Fruit fly (Drosophila melanogaster) whole organism, embryonic: ENCODE data around the gene CG14195.
A peak's percentile ranks its signal among the peaks of the same experiment; 100 is the strongest.

Experiments used
- Ada2b ChIP-seq: fragments of 200-800 bp; sonication (Bioruptor generic); IDR thresholded peaks from 2 replicates; pipeline ENCODE4 v1.3.6; 2022; ENCODE audit warnings: missing biosample characterization, missing genetic modification characterization
- Atf6 ChIP-seq: fragments of 200-800 bp; sonication (Bioruptor generic); IDR thresholded peaks from 2 replicates; pipeline ENCODE4 v1.3.6; 2022; ENCODE audit warnings: missing biosample characterization, missing genetic modification characterization
- B-H2 ChIP-seq: fragments of 200-800 bp; sonication (Bioruptor generic); optimal IDR thresholded peaks from 2 replicates; lab custom pipeline; 2018; ENCODE audit warnings: missing biosample characterization, mild to moderate bottlenecking, missing genetic modification characterization
- CG10267 ChIP-seq: fragments of 200-800 bp; sonication (Bioruptor generic); optimal IDR thresholded peaks from 2 replicates; lab custom pipeline; 2018; ENCODE audit warnings: missing biosample characterization, mild to moderate bottlenecking, missing genetic modification characterization, moderate library complexity
- CG10321 ChIP-seq: fragments of 200-800 bp; sonication (Bioruptor generic); IDR thresholded peaks from 2 replicates; pipeline ENCODE4 v1.3.6; 2022; ENCODE audit warnings: missing biosample characterization, missing genetic modification characterization
- CG10543 ChIP-seq: fragments of 200-800 bp; sonication (Bioruptor generic); optimal IDR thresholded peaks from 3 replicates; lab custom pipeline; 2017; ENCODE audit warnings: missing biosample characterization, mild to moderate bottlenecking, missing genetic modification characterization, moderate library complexity
- CG10959 ChIP-seq: fragments of 200-800 bp; sonication (Bioruptor generic); IDR thresholded peaks from 2 replicates; pipeline ENCODE4 v1.3.6; 2022; ENCODE audit warnings: missing biosample characterization, missing genetic modification characterization
- CG14965 ChIP-seq: fragments of 200-800 bp; sonication (Bioruptor generic); optimal IDR thresholded peaks from 2 replicates; lab custom pipeline; 2016; ENCODE audit warnings: missing biosample characterization, missing genetic modification characterization, borderline replicate concordance
- CG15514 ChIP-seq: fragments of 200-800 bp; sonication (Bioruptor generic); optimal IDR thresholded peaks from 3 replicates; lab custom pipeline; 2017; ENCODE audit warnings: missing biosample characterization, missing genetic modification characterization, mild to moderate bottlenecking, moderate library complexity, missing genetic modification reagents
- CG2875 ChIP-seq: fragments of 200-800 bp; sonication (Bioruptor generic); optimal IDR thresholded peaks from 2 replicates; lab custom pipeline; 2017; ENCODE audit warnings: missing biosample characterization, mild to moderate bottlenecking, missing genetic modification characterization, missing genetic modification reagents
- CG32532 ChIP-seq: fragments of 200-800 bp; sonication (Bioruptor generic); IDR thresholded peaks from 2 replicates; pipeline ENCODE4 v1.3.6; 2022; ENCODE audit warnings: missing biosample characterization, missing genetic modification characterization
- CG33213 ChIP-seq: fragments of 200-800 bp; sonication (Bioruptor generic); optimal IDR thresholded peaks from 3 replicates; lab custom pipeline; 2016; ENCODE audit warnings: missing biosample characterization, missing genetic modification characterization
- CG34422 ChIP-seq: fragments of 200-800 bp; sonication (Bioruptor generic); IDR thresholded peaks from 3 replicates; pipeline ENCODE4 v1.3.6; 2022; ENCODE audit warnings: missing biosample characterization, missing genetic modification characterization
- CG6175 ChIP-seq: fragments of 200-800 bp; sonication (Bioruptor generic); IDR thresholded peaks from 3 replicates; pipeline ENCODE4 v1.3.6; 2022; ENCODE audit warnings: missing biosample characterization, missing genetic modification characterization
- CG7963 ChIP-seq: fragments of 200-800 bp; sonication (Bioruptor generic); IDR thresholded peaks from 3 replicates; pipeline ENCODE4 v1.3.6; 2022; ENCODE audit warnings: missing biosample characterization, missing genetic modification characterization; ENCODE audit not compliant: partially characterized antibody
- CG8290 ChIP-seq, 3 experiments: fragments of 200-800 bp; sonication (Bioruptor generic); optimal IDR thresholded peaks; 2 replicates each; lab custom pipeline; 2016 to 2019; ENCODE audit warnings: missing biosample characterization in 3 of 3, missing genetic modification characterization in 3 of 3, mild to moderate bottlenecking in 2 of 3, moderate library complexity in 1 of 3
- CkIIα-i1 ChIP-seq: fragments of 200-800 bp; sonication (Bioruptor generic); IDR thresholded peaks from 2 replicates; pipeline ENCODE4 v1.3.6; 2022; ENCODE audit warnings: missing biosample characterization, missing genetic modification characterization
- CoRest ChIP-seq: fragments of 200-800 bp; sonication (Bioruptor generic); optimal IDR thresholded peaks from 3 replicates; lab custom pipeline; 2018; ENCODE audit warnings: missing biosample characterization, mild to moderate bottlenecking, missing genetic modification characterization, moderate library complexity
- D ChIP-seq, 2 experiments: fragments of 200-800 bp in 1 of 2; fragments of >200 bp in 1 of 2; sonication (Bioruptor generic) in 1 of 2; optimal IDR thresholded peaks; 2 replicates in 1 of 2; 3 replicates in 1 of 2; lab custom pipeline; 2017; ENCODE audit warnings: mild to moderate bottlenecking in 1 of 2, missing biosample characterization in 1 of 2, missing genetic modification characterization in 1 of 2, missing genetic modification reagents in 1 of 2
- D19B ChIP-seq: fragments of 200-800 bp; sonication (Bioruptor generic); optimal IDR thresholded peaks from 2 replicates; lab custom pipeline; 2017; ENCODE audit warnings: missing biosample characterization, mild to moderate bottlenecking, missing genetic modification characterization
- Fer2 ChIP-seq: fragments of 200-800 bp; sonication (Bioruptor generic); optimal IDR thresholded peaks from 2 replicates; lab custom pipeline; 2018; ENCODE audit warnings: missing biosample characterization, mild to moderate bottlenecking, missing genetic modification characterization, moderate library complexity
- HLHmδ ChIP-seq: fragments of 200-800 bp; sonication (Bioruptor generic); optimal IDR thresholded peaks from 2 replicates; lab custom pipeline; 2018; ENCODE audit warnings: missing biosample characterization, mild to moderate bottlenecking, missing genetic modification characterization, moderate library complexity
- Kr ChIP-seq: fragments of 200-800 bp; sonication (Bioruptor generic); optimal IDR thresholded peaks from 2 replicates; lab custom pipeline; 2017; ENCODE audit warnings: missing biosample characterization, mild to moderate bottlenecking, missing genetic modification characterization
- Lim3 ChIP-seq: fragments of 200-800 bp; sonication (Bioruptor generic); IDR thresholded peaks from 2 replicates; pipeline ENCODE4 v1.3.6; 2022; ENCODE audit warnings: missing biosample characterization, missing genetic modification characterization
- Mes4 ChIP-seq: fragments of 200-800 bp; sonication (Bioruptor generic); optimal IDR thresholded peaks from 2 replicates; lab custom pipeline; 2016; ENCODE audit warnings: missing biosample characterization, missing genetic modification characterization
- Side ChIP-seq: fragments of 200-800 bp; sonication (Bioruptor generic); optimal IDR thresholded peaks from 2 replicates; lab custom pipeline; 2016; ENCODE audit warnings: missing biosample characterization, missing genetic modification characterization
- aop ChIP-seq: fragments of 200-800 bp; sonication (Bioruptor generic); IDR thresholded peaks from 2 replicates; pipeline ENCODE4 v1.3.6; 2022; ENCODE audit warnings: missing biosample characterization, missing genetic modification characterization
- ash1 ChIP-seq: fragments of 200-800 bp; sonication (Bioruptor generic); optimal IDR thresholded peaks from 2 replicates; lab custom pipeline; 2018; ENCODE audit warnings: missing biosample characterization, mild to moderate bottlenecking, missing genetic modification characterization
- chm ChIP-seq: fragments of 200-800 bp; sonication (Bioruptor generic); IDR thresholded peaks from 2 replicates; pipeline ENCODE4 v1.3.6; 2022; ENCODE audit warnings: missing biosample characterization, missing genetic modification characterization
- dmrt99B ChIP-seq: fragments of 200-800 bp; sonication (Bioruptor generic); optimal IDR thresholded peaks from 2 replicates; lab custom pipeline; 2018; ENCODE audit warnings: missing biosample characterization, mild to moderate bottlenecking, missing genetic modification characterization, moderate library complexity
- dpn ChIP-seq, 2 experiments: fragments of 200-800 bp; sonication (Bioruptor generic); optimal IDR thresholded peaks; 3 replicates each; lab custom pipeline; 2016; ENCODE audit warnings: missing biosample characterization in 2 of 2, missing genetic modification characterization in 2 of 2
- dysf ChIP-seq: fragments of 200-800 bp; sonication (Bioruptor generic); IDR thresholded peaks from 3 replicates; pipeline ENCODE4 v1.3.6; 2022; ENCODE audit warnings: missing biosample characterization, missing genetic modification characterization
- en ChIP-seq: fragments of 200-800 bp; sonication (Bioruptor generic); optimal IDR thresholded peaks from 2 replicates; lab custom pipeline; 2016; ENCODE audit warnings: missing biosample characterization, missing genetic modification characterization
- gcm2 ChIP-seq: fragments of 200-800 bp; sonication (Bioruptor generic); optimal IDR thresholded peaks from 2 replicates; lab custom pipeline; 2016; ENCODE audit warnings: missing biosample characterization, missing genetic modification characterization
- grau ChIP-seq: fragments of 200-800 bp; optimal IDR thresholded peaks from 3 replicates; lab custom pipeline; 2019; ENCODE audit warnings: missing biosample characterization, mild to moderate bottlenecking, missing genetic modification characterization, moderate library complexity
- gsb-n ChIP-seq: fragments of 200-800 bp; sonication (Bioruptor generic); optimal IDR thresholded peaks from 3 replicates; lab custom pipeline; 2018; ENCODE audit warnings: missing biosample characterization, mild to moderate bottlenecking, missing genetic modification characterization
- kni ChIP-seq: fragments of 200-800 bp; sonication (Bioruptor generic); optimal IDR thresholded peaks from 3 replicates; lab custom pipeline; 2017; ENCODE audit warnings: mild to moderate bottlenecking, missing biosample characterization, missing genetic modification reagents, missing genetic modification characterization
- lov ChIP-seq, 2 experiments: fragments of 200-800 bp in 1 of 2; fragments of >200 bp in 1 of 2; sonication (Bioruptor generic) in 1 of 2; IDR thresholded peaks in 1 of 2; optimal IDR thresholded peaks in 1 of 2; 2 replicates in 1 of 2; 3 replicates in 1 of 2; pipeline versions ENCODE4 v1.3.6 to Lab custom; 2017 to 2022; ENCODE audit warnings: missing biosample characterization in 1 of 2, missing genetic modification characterization in 1 of 2
- mld ChIP-seq: fragments of 200-800 bp; sonication (Bioruptor generic); IDR thresholded peaks from 3 replicates; pipeline ENCODE4 v1.3.6; 2022; ENCODE audit warnings: missing biosample characterization, missing genetic modification characterization; ENCODE audit not compliant: partially characterized antibody
- pan ChIP-seq, 4 experiments: fragments of >200 bp in 3 of 4; fragments of 200-800 bp in 1 of 4; sonication (Bioruptor generic) in 1 of 4; optimal IDR thresholded peaks in 3 of 4; IDR thresholded peaks in 1 of 4; 2 replicates each; pipeline versions ENCODE4 v1.3.6 to Lab custom; 2017 to 2022; ENCODE audit warnings: missing biosample characterization in 2 of 4, missing genetic modification characterization in 2 of 4, mixed read lengths in 1 of 4
- sc ChIP-seq, 3 experiments: fragments of >200 bp in 2 of 3; fragments of 200-800 bp in 1 of 3; sonication (Bioruptor generic) in 1 of 3; optimal IDR thresholded peaks; 2 replicates in 2 of 3; 3 replicates in 1 of 3; lab custom pipeline; 2017; ENCODE audit warnings: mild to moderate bottlenecking in 1 of 3, missing biosample characterization in 1 of 3, missing genetic modification characterization in 1 of 3, missing genetic modification reagents in 1 of 3
- sd ChIP-seq: fragments of 200-800 bp; sonication (Bioruptor generic); optimal IDR thresholded peaks from 3 replicates; lab custom pipeline; 2018; ENCODE audit warnings: missing biosample characterization, mild to moderate bottlenecking, missing genetic modification characterization, moderate library complexity
- tll ChIP-seq, 2 experiments: fragments of 200-800 bp in 1 of 2; fragments of >200 bp in 1 of 2; sonication (Bioruptor generic) in 1 of 2; optimal IDR thresholded peaks; 2 replicates each; lab custom pipeline; 2017 to 2019; ENCODE audit warnings: missing biosample characterization in 2 of 2, missing genetic modification characterization in 2 of 2, mild to moderate bottlenecking in 1 of 2, moderate library complexity in 1 of 2
- trh ChIP-seq: fragments of 200-800 bp; sonication (Bioruptor generic); optimal IDR thresholded peaks from 2 replicates; lab custom pipeline; 2016; ENCODE audit warnings: missing biosample characterization, missing genetic modification characterization
- unc-4 ChIP-seq: fragments of 200-800 bp; sonication (Bioruptor generic); IDR thresholded peaks from 2 replicates; pipeline ENCODE4 v1.3.6; 2022; ENCODE audit warnings: missing biosample characterization, missing genetic modification characterization; ENCODE audit not compliant: partially characterized antibody

Gene CG14195

dm6 chrX:19167586-19168403 is 44.1 kb downstream of the CG14195 start (continued):
- TF ChIP-seq aop (GFP tag; lab: Robert Waterston, UW) = 0 out of 2 replicates have a peak, but pooled peaks have one; percentile 13
- TF ChIP-seq Ada2b (GFP tag; lab: Robert Waterston, UW) = no peak
- 0 out of 2 replicates have a peak, but pooled peaks have one; percentile 18 for TF ChIP-seq Atf6
- TF ChIP-seq chm (GFP tag; lab: Robert Waterston, UW) = no peak
- no peak for TF ChIP-seq trh (GFP tag; lab: Kevin White, UChicago)
- TF ChIP-seq CG34422 (GFP tag; lab: Robert Waterston, UW) = peak; percentile 27; the same call in 1 of the 3 replicates
- TF ChIP-seq gsb-n = no peak
- no peak for TF ChIP-seq CG7963 (GFP tag; lab: Robert Waterston, UW)
- TF ChIP-seq gcm2 (GFP tag; lab: Kevin White, UChicago) = no peak
- peak; percentile 34; the same call in 1 of the 3 replicates for TF ChIP-seq dysf
- no peak for TF ChIP-seq en (GFP tag; lab: Kevin White, UChicago)
- no peak for TF ChIP-seq Fer2
- TF ChIP-seq HLHmδ (GFP tag; lab: Kevin White, UChicago) = peak; percentile 46
- TF ChIP-seq B-H2 = no peak
- TF ChIP-seq CkIIα-i1 (GFP tag; lab: Robert Waterston, UW) = no peak
- TF ChIP-seq mld (GFP tag; lab: Robert Waterston, UW) = no peak
- no peak for TF ChIP-seq CG15514 (GFP tag; lab: Kevin White, UChicago)
- no peak for TF ChIP-seq lov (optimal IDR thresholded peaks at IDR 0.05; lab: Kevin White, UChicago)
- 0 out of 3 replicates have a peak, but pooled peaks have one; percentile 46 for TF ChIP-seq lov (GFP tag; IDR thresholded peaks at IDR 0.05; lab: Robert Waterston, UW)
- TF ChIP-seq CG32532 (GFP tag; lab: Robert Waterston, UW) = peak; percentile 34; the same call in 1 of the 2 replicates
- no peak for TF ChIP-seq Mes4
- no peak for TF ChIP-seq sc (optimal IDR thresholded peaks at IDR 0.05; lab: Kevin White, UChicago)
- TF ChIP-seq sc (GFP tag; optimal IDR thresholded peaks at IDR 0.05; lab: Kevin White, UChicago) = no peak
- TF ChIP-seq CG2875 (GFP tag; lab: Kevin White, UChicago) = no peak
- TF ChIP-seq sd (tag; lab: Kevin White, UChicago) = peak; percentile 69
- no peak for TF ChIP-seq pan (optimal IDR thresholded peaks at IDR 0.05; lab: Kevin White, UChicago)
- TF ChIP-seq pan (GFP tag; optimal IDR thresholded peaks at IDR 0.05 in 1 of 2, IDR thresholded peaks at IDR 0.05 in 1 of 2) = peak in 1 of 2 experiments; percentile 49
- no peak for TF ChIP-seq CG10321 (GFP tag; lab: Robert Waterston, UW)
- no peak for TF ChIP-seq ash1 (GFP tag; lab: Kevin White, UChicago)
- TF ChIP-seq CG10543 = peak; percentile 60
- no peak for TF ChIP-seq CG33213 (GFP tag; lab: Kevin White, UChicago)
- no peak for TF ChIP-seq grau (tag; lab: Kevin White, UChicago)
- TF ChIP-seq CG6175 = peak; percentile 73; the same call in 2 of the 3 replicates
- no peak for TF ChIP-seq unc-4
- TF ChIP-seq D19B (GFP tag; lab: Kevin White, UChicago) = peak; percentile 51
- TF ChIP-seq CG10959 = no peak
- TF ChIP-seq D (optimal IDR thresholded peaks at IDR 0.05; lab: Kevin White, UChicago) = no peak
- TF ChIP-seq D (GFP tag; optimal IDR thresholded peaks at IDR 0.05; lab: Kevin White, UChicago) = no peak
- TF ChIP-seq dmrt99B (tag; lab: Kevin White, UChicago) = no peak
- peak; percentile 1 for TF ChIP-seq CoRest (tag; lab: Kevin White, UChicago)
- no peak for TF ChIP-seq dpn (GFP tag; optimal IDR thresholded peaks at IDR 0.05; lab: Kevin White, UChicago)
- no peak for TF ChIP-seq CG10267 (tag; lab: Kevin White, UChicago)
- no peak for TF ChIP-seq Kr (GFP tag; lab: Kevin White, UChicago)
- no peak for TF ChIP-seq tll (GFP tag; optimal IDR thresholded peaks at IDR 0.05; lab: Kevin White, UChicago)
- no peak for TF ChIP-seq CG14965 (GFP tag; lab: Kevin White, UChicago)
- no peak for TF ChIP-seq Side (GFP tag; lab: Kevin White, UChicago)
- peak; percentile 23 for TF ChIP-seq kni (GFP tag; lab: Kevin White, UChicago)
- TF ChIP-seq Lim3 = no peak
- no peak for TF ChIP-seq CG8290 (GFP tag; optimal IDR thresholded peaks at IDR 0.05; lab: Kevin White, UChicago)
- peak in 1 of 2 experiments; percentile 76 for TF ChIP-seq CG8290 (tag; optimal IDR thresholded peaks at IDR 0.05; lab: Kevin White, UChicago)
